Fruit fly (Drosophila melanogaster): Measurements from ENCODE around the gene CG13318.

Gene CG13318

DNA sequence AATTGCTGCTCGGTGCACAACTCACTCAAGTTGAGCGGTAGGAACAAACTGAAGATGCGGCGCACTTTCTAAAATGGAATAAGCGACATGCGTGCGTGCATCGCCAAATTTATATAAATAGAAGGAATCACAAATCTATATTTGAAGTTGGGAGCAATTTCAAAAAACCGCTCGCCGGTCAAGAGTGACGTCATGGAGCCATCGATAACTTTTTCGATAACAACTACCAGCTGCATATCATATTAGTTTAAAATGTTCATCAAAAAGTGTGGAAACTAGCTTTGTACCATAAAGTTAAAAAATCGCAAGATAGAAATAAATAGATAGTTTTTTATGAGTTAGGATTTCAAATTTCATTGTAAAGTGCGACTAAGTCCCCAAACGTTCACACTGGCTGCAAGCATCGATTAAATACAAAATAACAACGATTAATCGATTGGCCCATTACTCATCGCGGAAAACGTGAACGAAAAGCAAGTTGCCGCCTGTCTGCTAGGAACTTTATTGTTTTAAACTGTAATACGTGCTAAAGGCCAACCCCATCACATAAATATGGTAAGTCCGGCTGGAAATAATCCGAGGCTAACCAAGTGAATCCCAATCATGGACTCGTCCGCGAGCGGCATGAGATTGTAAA lies 28.8 kb upstream of the CG13318 start, which contains the start of the genes Pif1A, Pif1B and CCT7 (continued):
- TF ChIP-seq CG33213 (GFP tag; optimal IDR thresholded peaks at IDR 0.05), result peak; percentile 13
- TF ChIP-seq E2f1 (GFP tag; IDR thresholded peaks at IDR 0.05), result no peak
- peak; percentile 17 for TF ChIP-seq vfl (GFP tag; optimal IDR thresholded peaks at IDR 0.05)
- peak; percentile 95 for TF ChIP-seq CG2116 (GFP tag; optimal IDR thresholded peaks at IDR 0.05)
- peak; percentile 78 for TF ChIP-seq CG17802 (tag; optimal IDR thresholded peaks at IDR 0.05)
- TF ChIP-seq CG12299 (tag; optimal IDR thresholded peaks at IDR 0.05), result peak; percentile 33
- peak; percentile 8 for TF ChIP-seq Xbp1 (GFP tag; optimal IDR thresholded peaks at IDR 0.05)
- TF ChIP-seq CHES-1-like (GFP tag; optimal IDR thresholded peaks at IDR 0.05), result peak; percentile 69
- peak; percentile 28 for TF ChIP-seq CG16863 (GFP tag; optimal IDR thresholded peaks at IDR 0.05)
- TF ChIP-seq chinmo (GFP tag; IDR thresholded peaks at IDR 0.05; ENCODE audit: partially characterized antibody), result peak; percentile 90; the same call in 3 of the 4 replicates
- TF ChIP-seq cg (GFP tag; optimal IDR thresholded peaks at IDR 0.05), result no peak
- no peak for TF ChIP-seq danr (GFP tag; IDR thresholded peaks at IDR 0.05)
- TF ChIP-seq tna (GFP tag; IDR thresholded peaks at IDR 0.05; ENCODE audit: partially characterized antibody), result peak; percentile 92
- TF ChIP-seq Bteb2 (GFP tag; optimal IDR thresholded peaks at IDR 0.05), result peak; percentile 43
- peak; percentile 3 for TF ChIP-seq az2 (GFP tag; optimal IDR thresholded peaks at IDR 0.05)
- TF ChIP-seq hkb (optimal IDR thresholded peaks at IDR 0.05), result peak; percentile 37
- 0 out of 2 replicates have a peak, but pooled peaks have one; percentile 8 for TF ChIP-seq hkb (GFP tag; IDR thresholded peaks at IDR 0.05)
- TF ChIP-seq nerfin-1 (tag; optimal IDR thresholded peaks at IDR 0.05), result peak; percentile 10
- no peak for TF ChIP-seq psq (GFP tag; optimal IDR thresholded peaks at IDR 0.05)
- TF ChIP-seq CG10366 (GFP tag; IDR thresholded peaks at IDR 0.05), result no peak
- TF ChIP-seq CG9609 (GFP tag; optimal IDR thresholded peaks at IDR 0.05), result peak; percentile 27
- no peak for TF ChIP-seq Poxn (GFP tag; IDR thresholded peaks at IDR 0.05)
- TF ChIP-seq CG14710 (tag; optimal IDR thresholded peaks at IDR 0.05), result peak; percentile 71
- peak; percentile 15 for TF ChIP-seq CG3281 (GFP tag; optimal IDR thresholded peaks at IDR 0.05)
- TF ChIP-seq gfzf (GFP tag; optimal IDR thresholded peaks at IDR 0.05), result peak; percentile 60
- TF ChIP-seq CG34422 (GFP tag; IDR thresholded peaks at IDR 0.05), result peak; percentile 79; the same call in 2 of the 3 replicates
- no peak for TF ChIP-seq CG7987 (GFP tag; optimal IDR thresholded peaks at IDR 0.05)
- TF ChIP-seq CG4617 (GFP tag; optimal IDR thresholded peaks at IDR 0.05; ENCODE audit: borderline replicate concordance), result peak; percentile 56
- TF ChIP-seq salm (tag; optimal IDR thresholded peaks at IDR 0.05), result no peak
- TF ChIP-seq abd-A (tag; optimal IDR thresholded peaks at IDR 0.05), result peak; percentile 68
- peak; percentile 94 for TF ChIP-seq bigmax (GFP tag; optimal IDR thresholded peaks at IDR 0.05)
- peak in 1 of 3 experiments; percentile 66 for TF ChIP-seq Stat92E (GFP tag; optimal IDR thresholded peaks at IDR 0.05)
- TF ChIP-seq hb (GFP tag; IDR thresholded peaks at IDR 0.05; ENCODE audit: partially characterized antibody), result peak; percentile 86
- peak; percentile 2 for TF ChIP-seq CG4854 (GFP tag; optimal IDR thresholded peaks at IDR 0.05)
- peak; percentile 47 for TF ChIP-seq nmo (GFP tag; optimal IDR thresholded peaks at IDR 0.05)
- no peak for TF ChIP-seq CG16815 (GFP tag; optimal IDR thresholded peaks at IDR 0.05)
- TF ChIP-seq pho (GFP tag; optimal IDR thresholded peaks at IDR 0.05), result peak; percentile 4
- peak; percentile 29 for TF ChIP-seq CG13894 (tag; optimal IDR thresholded peaks at IDR 0.05)
- TF ChIP-seq CG13624 (GFP tag; optimal IDR thresholded peaks at IDR 0.05), result peak; percentile 52
- no peak for TF ChIP-seq CG1233 (GFP tag; optimal IDR thresholded peaks at IDR 0.05)
- peak; percentile 5 for TF ChIP-seq repo (GFP tag; optimal IDR thresholded peaks at IDR 0.05)
- TF ChIP-seq CG12942 (GFP tag; optimal IDR thresholded peaks at IDR 0.05), result no peak
- peak; percentile 62 for TF ChIP-seq MBD-R2 (GFP tag; IDR thresholded peaks at IDR 0.05)
- TF ChIP-seq Med (GFP tag), result peak; percentile 90
- peak; percentile 87 for TF ChIP-seq stwl (tag; optimal IDR thresholded peaks at IDR 0.05)
- TF ChIP-seq kni (GFP tag; optimal IDR thresholded peaks at IDR 0.05), result no peak
- peak; percentile 74 for TF ChIP-seq Atf3 (GFP tag; optimal IDR thresholded peaks at IDR 0.05)
- TF ChIP-seq CG34376 (GFP tag; optimal IDR thresholded peaks at IDR 0.05), result peak; percentile 29
- TF ChIP-seq CG18262 (tag; optimal IDR thresholded peaks at IDR 0.05), result peak; percentile 26

Data from whole organism, embryonic.